Worm (Caenorhabditis elegans) whole organism, dauer: Measurements from ENCODE around the gene W07G4.1.

ENCODE experiments used
- unc-62 ChIP-seq: sonication (generic microtip); optimal IDR thresholded peaks from 2 replicates; lab custom pipeline; 2017; ENCODE audit warnings: missing biosample characterization, missing genetic modification reagents, missing genetic modification characterization

W07G4.1 gene

ce11 chrV:13033223-13033622 is at the start of gene W07G4.1:
W07G4.1 (plus strand) TSS chrV:13033523.
- no peak for TF ChIP-seq unc-62 (GFP tag; lab: Kevin White, UChicago)

ce11 chrV:12987061-12987460 is 46.3 kb upstream of the W07G4.1 start, which contains the start of gene shw-3:
shw-3 (minus strand) TSS chrV:12987161.
- TF ChIP-seq unc-62 (GFP tag; lab: Kevin White, UChicago) = no peak

- no peak for TF ChIP-seq unc-62 (GFP tag; lab: Kevin White, UChicago)
Observed at ce11 chrV:12988256-12988655, 45.1 kb upstream of the W07G4.1 start, which contains the start of gene F15B9.8. F15B9.8 (plus strand) TSS chrV:12988556.

DNA sequence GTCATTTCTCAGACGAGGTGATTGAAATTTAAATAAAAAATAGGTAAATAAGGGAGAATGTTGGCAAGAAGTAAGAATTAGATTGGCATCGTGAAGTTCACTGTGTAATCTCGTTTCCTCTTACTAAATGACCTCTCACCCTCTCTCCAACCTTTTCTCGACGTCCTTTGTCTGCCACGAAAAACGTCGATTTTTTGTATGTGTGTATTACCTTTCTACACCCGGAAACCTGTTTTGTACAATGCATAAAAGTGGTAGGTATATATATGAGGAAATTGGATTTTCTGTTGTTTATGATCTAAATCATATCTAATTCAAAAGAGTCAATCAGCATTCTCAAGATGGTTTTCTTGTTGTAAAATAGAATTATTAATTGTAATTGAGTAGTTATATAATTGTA is 40.4 kb upstream of the W07G4.1 start, which contains the start of the genes F15B9.11 and dsl-7:
TSS of gene F15B9.11 (minus strand) at position 5 of the 400 bp plus-strand sequence.
TSS of gene dsl-7 (plus strand) at position 260 of the 400 bp plus-strand sequence.
- no peak for TF ChIP-seq unc-62 (GFP tag; lab: Kevin White, UChicago)

DNA sequence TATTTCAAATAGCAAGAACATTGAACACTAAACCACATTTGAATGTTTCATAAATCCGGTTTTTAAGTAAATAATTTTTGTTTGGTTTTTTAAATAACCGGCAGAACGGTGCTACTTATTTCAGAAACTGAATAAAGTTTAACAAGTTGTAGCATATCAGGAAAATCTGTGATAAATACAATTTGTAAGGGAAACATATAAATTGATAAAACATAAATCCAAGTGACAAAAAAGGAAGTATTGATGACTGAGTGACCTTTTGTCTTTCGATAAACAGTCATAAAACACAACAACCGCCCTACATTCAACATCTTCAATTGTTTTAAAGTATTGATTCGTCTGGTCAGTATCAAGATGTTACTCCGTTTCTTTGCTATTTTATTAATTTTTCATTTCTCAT is 38.1 kb upstream of the W07G4.1 start, which contains the start of gene far-5:
TSS of gene far-5 (plus strand) at position 301 of the 400 bp plus-strand sequence.
- no peak for TF ChIP-seq unc-62 (GFP tag; lab: Kevin White, UChicago)

ce11 chrV:12997422-12997821 is 35.9 kb upstream of the W07G4.1 start, which contains the start of gene far-3:
far-3 (minus strand) TSS chrV:12997522.
- no peak for TF ChIP-seq unc-62 (GFP tag; lab: Kevin White, UChicago)

DNA sequence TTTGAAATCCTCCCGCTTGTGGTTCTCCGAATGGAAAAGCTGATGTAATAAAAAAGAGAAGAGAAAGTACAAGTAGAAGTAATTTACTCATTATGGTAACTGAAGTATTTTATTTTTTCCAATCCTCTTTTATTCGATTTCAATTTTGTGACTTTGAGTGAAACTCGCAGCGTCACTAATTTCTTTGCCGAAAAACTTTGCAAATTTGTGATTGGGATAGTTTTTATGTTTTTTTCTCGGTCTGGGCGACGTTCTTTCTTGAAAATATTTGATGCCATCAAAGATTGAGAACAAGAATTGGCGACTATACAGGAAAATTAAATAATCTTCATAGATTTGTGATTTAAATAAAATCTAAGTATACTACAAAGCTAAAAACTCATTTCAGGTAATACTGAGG is 33.8 kb upstream of the W07G4.1 start, which contains the start of gene far-4:
TSS of gene far-4 (minus strand) at position 101 of the 400 bp plus-strand sequence.
- TF ChIP-seq unc-62 (GFP tag; lab: Kevin White, UChicago) = no peak

- no peak for TF ChIP-seq unc-62 (GFP tag; lab: Kevin White, UChicago)
Observed at ce11 chrV:13000068-13000467, 33.3 kb upstream of the W07G4.1 start.

ce11 chrV:13002070-13002469 is 31.3 kb upstream of the W07G4.1 start, which contains the start of gene inft-2:
inft-2 (plus strand) TSS chrV:13002317.
- no peak for TF ChIP-seq unc-62 (GFP tag; lab: Kevin White, UChicago)

DNA sequence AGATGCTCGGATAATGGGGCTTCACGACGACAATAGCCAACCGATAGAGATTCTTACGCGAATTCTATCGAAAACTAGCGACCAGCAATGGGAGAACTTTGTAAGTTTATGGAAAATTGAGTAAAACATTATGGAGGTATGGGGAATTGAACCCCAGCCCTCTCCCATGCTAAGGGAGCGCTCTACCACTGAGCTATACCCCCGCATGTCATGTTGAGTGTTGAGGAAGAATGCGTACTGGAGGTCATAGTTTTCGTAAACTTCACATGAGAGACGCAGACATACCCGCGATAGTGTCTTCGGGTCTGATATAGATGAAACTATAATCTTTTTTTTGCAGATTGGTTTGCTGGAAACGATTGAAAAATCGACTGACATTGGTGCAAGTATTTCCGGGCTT is 29.9 kb upstream of the W07G4.1 start:
- TF ChIP-seq unc-62 (GFP tag; lab: Kevin White, UChicago) = no peak

ce11 chrV:13004374-13004773 is 28.9 kb upstream of the W07G4.1 start:
- TF ChIP-seq unc-62 (GFP tag; lab: Kevin White, UChicago) = no peak

DNA sequence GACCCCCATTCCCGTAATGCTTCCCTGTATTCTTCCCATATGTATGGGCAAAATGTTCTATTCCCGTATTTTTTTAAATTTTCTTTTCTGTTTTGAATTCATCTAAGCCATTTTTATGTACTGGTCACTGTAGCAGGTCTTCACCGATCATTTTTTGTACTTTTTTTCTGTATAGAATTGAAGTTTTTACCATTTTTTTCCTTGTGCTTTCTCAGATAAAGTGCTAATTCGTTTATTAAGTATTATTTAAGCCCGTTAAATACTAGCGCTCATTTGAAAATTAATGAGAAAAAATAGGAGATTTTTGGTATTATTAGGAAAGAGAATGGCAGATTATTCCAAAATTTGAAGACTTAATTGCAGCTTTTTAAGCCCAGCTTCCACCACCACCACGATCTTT is 26.6 kb upstream of the W07G4.1 start:
- TF ChIP-seq unc-62 (GFP tag; lab: Kevin White, UChicago) = no peak

DNA sequence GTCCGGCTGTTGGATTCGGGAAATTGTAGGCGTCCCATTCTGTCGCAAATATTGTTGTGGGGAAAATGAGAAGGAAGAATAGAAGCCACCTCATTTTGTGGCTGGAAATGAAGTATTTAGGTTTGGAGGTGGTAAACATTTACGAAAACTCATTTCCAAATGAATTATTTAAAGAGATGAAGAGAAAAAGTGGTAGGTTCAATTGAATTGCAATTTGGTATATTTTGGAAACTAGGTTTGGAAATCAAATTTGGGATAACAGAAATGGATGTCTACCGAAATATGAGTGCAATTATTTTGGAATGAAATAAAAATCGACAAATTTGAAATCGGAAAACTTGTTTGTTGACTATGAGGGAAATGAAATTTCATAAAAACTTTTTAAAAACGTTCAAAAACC is 24.5 kb upstream of the W07G4.1 start, which contains the start of gene F15B9.10:
TSS of gene F15B9.10 (minus strand) at position 101 of the 400 bp plus-strand sequence.
- TF ChIP-seq unc-62 (GFP tag; lab: Kevin White, UChicago) = no peak

DNA sequence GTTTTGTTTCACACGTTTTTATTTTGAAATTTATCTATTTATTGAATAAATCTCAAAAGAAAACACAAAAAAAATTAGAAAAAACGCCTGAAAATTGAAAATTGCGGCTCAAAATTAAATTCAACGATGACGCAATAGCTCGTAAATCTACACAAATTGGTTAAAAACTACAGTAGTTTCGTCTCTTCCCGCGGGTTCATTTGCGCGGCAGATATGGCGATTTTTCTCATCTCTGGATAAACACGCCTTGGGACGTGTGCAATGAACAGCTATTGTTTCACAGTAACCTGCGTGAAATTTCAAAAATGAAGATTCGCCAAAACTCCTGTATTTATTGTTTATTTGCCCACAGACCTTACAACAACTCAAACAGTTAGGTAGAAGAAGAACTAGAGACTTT is 24.1 kb upstream of the W07G4.1 start:
- TF ChIP-seq unc-62 (GFP tag; lab: Kevin White, UChicago) = no peak

- no peak for TF ChIP-seq unc-62 (GFP tag; lab: Kevin White, UChicago)
Observed at ce11 chrV:13009843-13010242, 23.5 kb upstream of the W07G4.1 start.

- no peak for TF ChIP-seq unc-62 (GFP tag; lab: Kevin White, UChicago)
Observed at ce11 chrV:13011904-13012303, 21.4 kb upstream of the W07G4.1 start.

- TF ChIP-seq unc-62 (GFP tag; lab: Kevin White, UChicago) = no peak
Observed at ce11 chrV:13013158-13013557, 20.2 kb upstream of the W07G4.1 start, which contains the start of gene try-10. try-10 (minus strand) TSS chrV:13013258.
